Worm (Caenorhabditis elegans) whole organism, mixed stage, embryonic: Measurements from ENCODE around the gene K10D11.6.

Experiments
- M03D4.4 ChIP-seq: sonication (generic microtip); optimal IDR thresholded peaks from 2 replicates; lab custom pipeline; 2017; ENCODE audit warnings: mild to moderate bottlenecking, missing genetic modification characterization, missing compliant biosample characterization
- bed-3 ChIP-seq: fragments of 200-800 bp; sonication (Bioruptor generic); optimal IDR thresholded peaks from 3 replicates; lab custom pipeline; 2018; ENCODE audit warnings: mild to moderate bottlenecking, missing genetic modification characterization, moderate library complexity, missing compliant biosample characterization
- ceh-39 ChIP-seq: fragments of 150-350 bp; optimal IDR thresholded peaks from 2 replicates; lab custom pipeline; 2014; ENCODE audit warnings: missing biosample characterization, missing genetic modification characterization
- ceh-43 ChIP-seq: fragments of 200-800 bp; sonication (Bioruptor generic); optimal IDR thresholded peaks from 2 replicates; lab custom pipeline; 2018; ENCODE audit warnings: mild to moderate bottlenecking, missing genetic modification characterization, moderate library complexity, missing compliant biosample characterization
- ceh-83 ChIP-seq: fragments of 200-800 bp; sonication (Bioruptor generic); optimal IDR thresholded peaks from 2 replicates; lab custom pipeline; 2018; ENCODE audit warnings: mild to moderate bottlenecking, missing genetic modification characterization, missing compliant biosample characterization
- ces-1 ChIP-seq: fragments of 150-350 bp; optimal IDR thresholded peaks from 2 replicates; lab custom pipeline; 2014; ENCODE audit warnings: missing biosample characterization, missing genetic modification reagents, missing genetic modification characterization
- cnd-1 ChIP-seq: fragments of 200-800 bp; sonication (Bioruptor generic); optimal IDR thresholded peaks from 2 replicates; lab custom pipeline; 2018; ENCODE audit warnings: mild to moderate bottlenecking, missing genetic modification characterization, missing compliant biosample characterization
- drap-1 ChIP-seq: fragments of 200-800 bp; sonication (Bioruptor generic); optimal IDR thresholded peaks from 3 replicates; lab custom pipeline; 2018; ENCODE audit warnings: mild to moderate bottlenecking, missing genetic modification characterization, missing compliant biosample characterization
- elt-1 ChIP-seq: sonication (generic microtip); optimal IDR thresholded peaks from 2 replicates; lab custom pipeline; 2017; ENCODE audit warnings: missing genetic modification characterization, mild to moderate bottlenecking, missing compliant biosample characterization, antibody characterized with exemption, moderate library complexity, borderline replicate concordance; ENCODE audit not compliant: insufficient read depth
- elt-3 ChIP-seq: fragments of 150-350 bp; optimal IDR thresholded peaks from 2 replicates; lab custom pipeline; 2014; ENCODE audit warnings: missing biosample characterization, missing genetic modification characterization
- flh-1 ChIP-seq: fragments of 200-800 bp; sonication (Bioruptor generic); optimal IDR thresholded peaks from 2 replicates; lab custom pipeline; 2018; ENCODE audit warnings: mild to moderate bottlenecking, missing genetic modification characterization, moderate library complexity, missing compliant biosample characterization
- ham-2 ChIP-seq: fragments of 200-800 bp; sonication (Bioruptor generic); optimal IDR thresholded peaks from 2 replicates; lab custom pipeline; 2018; ENCODE audit warnings: mild to moderate bottlenecking, missing genetic modification characterization, missing compliant biosample characterization
- hlh-1 ChIP-seq: fragments of 150-350 bp; optimal IDR thresholded peaks from 2 replicates; lab custom pipeline; 2014; ENCODE audit warnings: missing biosample characterization, missing genetic modification reagents, missing genetic modification characterization
- lin-13 ChIP-seq: fragments of 150-350 bp; optimal IDR thresholded peaks from 2 replicates; lab custom pipeline; 2014; ENCODE audit warnings: missing biosample characterization, missing genetic modification characterization
- lin-32 ChIP-seq: fragments of 200-800 bp; sonication (Bioruptor generic); optimal IDR thresholded peaks from 2 replicates; lab custom pipeline; 2018; ENCODE audit warnings: mild to moderate bottlenecking, missing genetic modification characterization, missing compliant biosample characterization
- lsy-2 ChIP-seq: fragments of 150-350 bp; optimal IDR thresholded peaks from 2 replicates; lab custom pipeline; 2014; ENCODE audit warnings: missing biosample characterization, missing genetic modification characterization
- mab-5 ChIP-seq: fragments of 150-350 bp; optimal IDR thresholded peaks from 2 replicates; lab custom pipeline; 2014; ENCODE audit warnings: missing biosample characterization, missing genetic modification characterization
- mep-1 ChIP-seq: fragments of 150-350 bp; optimal IDR thresholded peaks from 2 replicates; lab custom pipeline; 2017; ENCODE audit warnings: missing biosample characterization, missing genetic modification reagents, missing genetic modification characterization, inconsistent platforms
- nhr-12 ChIP-seq: fragments of 150-350 bp; optimal IDR thresholded peaks from 2 replicates; lab custom pipeline; 2014; ENCODE audit warnings: missing biosample characterization, missing genetic modification characterization
- nhr-2 ChIP-seq: fragments of 150-350 bp; optimal IDR thresholded peaks from 2 replicates; lab custom pipeline; 2014; ENCODE audit warnings: missing biosample characterization, missing genetic modification characterization
- nhr-237 ChIP-seq: fragments of 150-350 bp; optimal IDR thresholded peaks from 2 replicates; lab custom pipeline; 2014; ENCODE audit warnings: missing biosample characterization, missing genetic modification characterization
- nhr-28 ChIP-seq: fragments of 150-350 bp; optimal IDR thresholded peaks from 2 replicates; lab custom pipeline; 2014; ENCODE audit warnings: missing biosample characterization, missing genetic modification characterization
- nhr-76 ChIP-seq: sonication (generic microtip); optimal IDR thresholded peaks from 2 replicates; lab custom pipeline; 2017; ENCODE audit warnings: missing biosample characterization, missing genetic modification characterization
- pha-4 ChIP-seq: fragments of 150-350 bp; optimal IDR thresholded peaks from 2 replicates; lab custom pipeline; 2018; ENCODE audit warnings: missing biosample characterization, missing genetic modification reagents, missing genetic modification characterization
- snpc-4 ChIP-seq: fragments of 150-350 bp; optimal IDR thresholded peaks from 2 replicates; lab custom pipeline; 2014; ENCODE audit warnings: missing biosample characterization, missing genetic modification characterization
- sptf-1 ChIP-seq: sonication (generic microtip); optimal IDR thresholded peaks from 2 replicates; lab custom pipeline; 2017; ENCODE audit warnings: mild to moderate bottlenecking, missing genetic modification characterization, moderate library complexity, missing compliant biosample characterization
- tbx-8 ChIP-seq: fragments of 200-800 bp; sonication (Bioruptor generic); optimal IDR thresholded peaks from 2 replicates; lab custom pipeline; 2018; ENCODE audit warnings: mild to moderate bottlenecking, missing genetic modification characterization, moderate library complexity, missing compliant biosample characterization
- unc-120 ChIP-seq: sonication (generic microtip); optimal IDR thresholded peaks from 2 replicates; lab custom pipeline; 2017; ENCODE audit warnings: missing genetic modification characterization, missing compliant biosample characterization; ENCODE audit not compliant: poor library complexity, severe bottlenecking
- unc-39 ChIP-seq: fragments of 150-350 bp; optimal IDR thresholded peaks from 2 replicates; lab custom pipeline; 2014; ENCODE audit warnings: missing biosample characterization, missing genetic modification characterization
- unc-62 ChIP-seq: fragments of 150-350 bp; optimal IDR thresholded peaks from 2 replicates; lab custom pipeline; 2014; ENCODE audit warnings: missing biosample characterization, missing genetic modification reagents, missing genetic modification characterization
- ztf-11 ChIP-seq: fragments of 150-350 bp; optimal IDR thresholded peaks from 2 replicates; lab custom pipeline; 2014; ENCODE audit warnings: missing biosample characterization, missing genetic modification characterization

Gene K10D11.6

ce11 chrIV:13022892-13023291 is 33.6 kb upstream of the K10D11.6 start:
- TF ChIP-seq unc-62 (no peak), pha-4 (peak; percentile 8), ceh-43 (GFP tag; lab: Kevin White, UChicago) (no peak), cnd-1 (tag; lab: Kevin White, UChicago) (no peak), nhr-28 (tag; lab: Kevin White, UChicago) (no peak), bed-3 (no peak), sptf-1 (tag; lab: Kevin White, UChicago) (peak; percentile 51), flh-1 (GFP tag; lab: Kevin White, UChicago) (no peak), ceh-83 (GFP tag; lab: Kevin White, UChicago) (no peak), M03D4.4 (no peak), lin-13 (tag; lab: Kevin White, UChicago) (no peak), nhr-237 (tag; lab: Kevin White, UChicago) (no peak), lin-32 (no peak), tbx-8 (no peak), mep-1 (tag; lab: Kevin White, UChicago) (no peak), ham-2 (GFP tag; lab: Kevin White, UChicago) (no peak), drap-1 (GFP tag; lab: Kevin White, UChicago) (peak; percentile 27), ceh-39 (tag; lab: Kevin White, UChicago) (no peak), elt-3 (no peak), unc-120 (tag; lab: Kevin White, UChicago) (peak; percentile 31), mab-5 (tag; lab: Kevin White, UChicago) (no peak)

DNA sequence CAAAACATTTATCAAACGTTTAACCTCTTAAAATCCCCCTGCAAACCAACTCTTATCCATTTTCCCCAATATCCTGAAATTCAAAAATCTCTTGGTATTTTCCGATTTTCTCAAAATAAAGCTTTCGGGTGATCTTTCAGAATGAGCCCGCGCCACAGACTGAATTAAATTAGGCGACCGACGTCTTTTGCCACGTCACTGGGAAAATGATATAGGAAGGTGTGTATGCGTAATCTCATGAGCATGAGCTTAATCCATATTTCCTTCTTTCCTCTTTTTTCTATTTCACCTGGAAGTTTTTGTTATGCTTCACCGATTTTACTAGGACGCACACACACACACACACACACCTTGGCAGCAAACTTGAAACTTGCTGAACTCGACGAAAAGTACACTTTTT is 31.8 kb upstream of the K10D11.6 start:
- no peak for TF ChIP-seq ceh-43 (GFP tag; lab: Kevin White, UChicago)
- no peak for TF ChIP-seq ces-1 (GFP tag; lab: Kevin White, UChicago)
- no peak for TF ChIP-seq nhr-12 (tag; lab: Kevin White, UChicago)
- TF ChIP-seq mab-5 (tag; lab: Kevin White, UChicago): no peak
- no peak for TF ChIP-seq nhr-237 (tag; lab: Kevin White, UChicago)
- no peak for TF ChIP-seq lsy-2 (tag; lab: Kevin White, UChicago)
- no peak for TF ChIP-seq elt-3
- no peak for TF ChIP-seq drap-1 (GFP tag; lab: Kevin White, UChicago)
- no peak for TF ChIP-seq nhr-2 (tag; lab: Kevin White, UChicago)
- no peak for TF ChIP-seq snpc-4 (tag; lab: Kevin White, UChicago)
- TF ChIP-seq ceh-39 (tag; lab: Kevin White, UChicago): no peak

DNA sequence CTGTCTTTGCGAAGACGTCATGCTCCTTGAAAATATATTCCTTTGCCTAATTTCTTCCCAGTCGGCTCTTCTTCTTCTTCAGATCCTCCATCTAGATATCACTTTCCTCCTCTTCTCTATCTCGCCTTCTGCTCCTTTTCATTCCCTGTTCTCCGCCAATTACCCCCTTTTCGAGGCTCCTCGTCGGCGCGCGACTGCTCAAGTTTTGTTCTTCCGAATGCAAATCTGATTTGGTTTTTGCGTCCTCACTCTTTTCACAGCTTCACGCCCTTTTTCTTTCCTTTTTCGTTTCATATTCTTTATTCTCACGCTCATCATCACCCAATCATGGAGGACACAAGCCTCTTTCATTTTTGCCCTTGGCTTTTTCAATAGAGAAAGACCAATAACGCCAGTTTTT is 27.6 kb upstream of the K10D11.6 start:
- TF ChIP-seq sptf-1 (tag; lab: Kevin White, UChicago): peak; percentile 36
- TF ChIP-seq unc-39: no peak
- no peak for TF ChIP-seq nhr-237 (tag; lab: Kevin White, UChicago)
- peak; percentile 1 for TF ChIP-seq M03D4.4
- TF ChIP-seq ces-1 (GFP tag; lab: Kevin White, UChicago): peak; percentile 76
- TF ChIP-seq mep-1 (tag; lab: Kevin White, UChicago): no peak
- no peak for TF ChIP-seq ceh-83 (GFP tag; lab: Kevin White, UChicago)
- peak; percentile 7 for TF ChIP-seq unc-120 (tag; lab: Kevin White, UChicago)
- TF ChIP-seq ztf-11 (tag; lab: Kevin White, UChicago): no peak
- no peak for TF ChIP-seq hlh-1 (tag; lab: Kevin White, UChicago)
- TF ChIP-seq nhr-76 (tag; lab: Kevin White, UChicago): no peak
- no peak for TF ChIP-seq ham-2 (GFP tag; lab: Kevin White, UChicago)

DNA sequence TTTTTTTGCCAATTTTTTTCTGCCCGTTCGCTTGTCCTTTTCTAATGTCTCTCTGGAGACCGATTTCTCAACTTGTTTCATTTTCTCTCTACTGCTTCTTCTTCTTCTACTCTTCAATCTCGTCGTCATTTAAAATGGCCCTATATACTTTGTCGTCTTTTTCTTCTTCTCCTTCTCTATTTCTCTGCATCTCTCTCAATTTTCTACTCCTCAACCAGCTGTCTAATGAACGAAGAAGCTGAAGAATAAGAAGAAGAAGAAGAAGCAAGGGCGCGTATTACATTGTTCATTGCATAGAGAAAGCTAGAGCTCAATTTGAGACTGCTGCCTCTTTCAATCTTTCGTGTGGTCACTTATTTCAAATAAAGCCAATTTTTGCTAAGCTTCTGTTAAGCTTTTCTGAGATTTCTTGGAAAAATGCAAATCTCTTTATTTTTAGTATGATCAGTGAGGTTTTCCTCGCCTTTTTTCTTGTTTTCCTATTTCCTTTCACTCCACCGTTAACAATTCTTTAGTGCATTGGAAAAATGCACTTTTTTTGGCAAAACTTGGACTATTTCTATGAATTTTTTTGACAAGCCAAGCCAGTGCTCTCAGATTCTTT is 26.6 kb upstream of the K10D11.6 start:
- TF ChIP-seq unc-120 (tag; lab: Kevin White, UChicago) (no peak), elt-1 (tag; lab: Kevin White, UChicago) (no peak), ces-1 (GFP tag; lab: Kevin White, UChicago) (peak; percentile 92), ham-2 (GFP tag; lab: Kevin White, UChicago) (no peak), nhr-76 (tag; lab: Kevin White, UChicago) (no peak), hlh-1 (tag; lab: Kevin White, UChicago) (peak; percentile 57), unc-62 (peak; percentile 21)
